Fruit fly (Drosophila melanogaster) whole organism, prepupa: ENCODE data around the gene TP53INP.

Experiments
- Blimp-1 ChIP-seq: fragments of 200-800 bp; sonication (Bioruptor generic); optimal IDR thresholded peaks from 3 replicates; lab custom pipeline; 2017; ENCODE audit warnings: missing biosample characterization, missing genetic modification characterization, mild to moderate bottlenecking, moderate library complexity, missing genetic modification reagents
- CG11294 ChIP-seq: fragments of 200-800 bp; sonication (Bioruptor generic); IDR thresholded peaks from 2 replicates; pipeline ENCODE4 v1.3.6; 2022; ENCODE audit warnings: missing biosample characterization, missing genetic modification characterization
- CG15336 ChIP-seq: fragments of 200-800 bp; sonication (Bioruptor generic); IDR thresholded peaks from 2 replicates; pipeline ENCODE4 v1.3.6; 2022; ENCODE audit warnings: missing biosample characterization, missing genetic modification characterization
- CG1621 ChIP-seq: fragments of 200-800 bp; sonication (Bioruptor generic); optimal IDR thresholded peaks from 3 replicates; lab custom pipeline; 2018; ENCODE audit warnings: missing biosample characterization, mild to moderate bottlenecking, missing genetic modification characterization
- CG16779 ChIP-seq: fragments of 200-800 bp; sonication (Bioruptor generic); optimal IDR thresholded peaks from 3 replicates; lab custom pipeline; 2017; ENCODE audit warnings: missing biosample characterization, mild to moderate bottlenecking, missing genetic modification characterization
- CG32006 ChIP-seq: fragments of 200-800 bp; sonication (Bioruptor generic); optimal IDR thresholded peaks from 3 replicates; lab custom pipeline; 2017; ENCODE audit warnings: missing biosample characterization, mild to moderate bottlenecking, missing genetic modification characterization
- CG34406 ChIP-seq: fragments of 200-800 bp; sonication (Bioruptor generic); optimal IDR thresholded peaks from 3 replicates; lab custom pipeline; 2016; ENCODE audit warnings: missing biosample characterization, missing genetic modification characterization
- CG4318 ChIP-seq: fragments of 200-800 bp; sonication (Bioruptor generic); optimal IDR thresholded peaks from 3 replicates; lab custom pipeline; 2017; ENCODE audit warnings: missing biosample characterization, mild to moderate bottlenecking, missing genetic modification characterization
- CG6163 ChIP-seq: fragments of 200-800 bp; sonication (Bioruptor generic); IDR thresholded peaks from 3 replicates; pipeline ENCODE4 v1.3.6; 2022; ENCODE audit warnings: missing biosample characterization, missing genetic modification characterization
- CG6276 ChIP-seq: fragments of 200-800 bp; sonication (Bioruptor generic); optimal IDR thresholded peaks from 2 replicates; lab custom pipeline; 2017; ENCODE audit warnings: missing biosample characterization, mild to moderate bottlenecking, missing genetic modification characterization
- CG6792 ChIP-seq: fragments of 200-800 bp; sonication (Bioruptor generic); optimal IDR thresholded peaks from 3 replicates; lab custom pipeline; 2016; ENCODE audit warnings: missing biosample characterization, missing genetic modification characterization
- CG6808 ChIP-seq: fragments of 200-800 bp; sonication (Bioruptor generic); optimal IDR thresholded peaks from 3 replicates; lab custom pipeline; 2017; ENCODE audit warnings: missing biosample characterization, missing genetic modification characterization, mild to moderate bottlenecking, moderate library complexity, missing genetic modification reagents
- CG8119 ChIP-seq: fragments of 200-800 bp; sonication (Bioruptor generic); IDR thresholded peaks from 3 replicates; pipeline ENCODE4 v1.3.6; 2022; ENCODE audit warnings: missing biosample characterization, missing genetic modification characterization
- CG8319 ChIP-seq: fragments of 200-800 bp; sonication (Bioruptor generic); optimal IDR thresholded peaks from 3 replicates; lab custom pipeline; 2016; ENCODE audit warnings: missing biosample characterization, missing genetic modification characterization
- CG8632 ChIP-seq: fragments of 200-800 bp; sonication (Bioruptor generic); optimal IDR thresholded peaks from 3 replicates; lab custom pipeline; 2016; ENCODE audit warnings: missing biosample characterization, missing genetic modification characterization
- Eip75B ChIP-seq: fragments of 200-800 bp; sonication (Bioruptor generic); optimal IDR thresholded peaks from 3 replicates; lab custom pipeline; 2016; ENCODE audit warnings: missing biosample characterization, missing genetic modification characterization
- Eip78C ChIP-seq: fragments of 200-800 bp; sonication (Bioruptor generic); peaks from one replicate; lab custom pipeline; 2016; ENCODE audit warnings: missing biosample characterization, missing genetic modification characterization
- Ets21C ChIP-seq: fragments of 200-800 bp; sonication (Bioruptor generic); optimal IDR thresholded peaks from 3 replicates; lab custom pipeline; 2016; ENCODE audit warnings: missing biosample characterization, missing genetic modification characterization
- Gug ChIP-seq: fragments of 200-800 bp; sonication (Bioruptor generic); IDR thresholded peaks from 2 replicates; pipeline ENCODE4 v1.3.6; 2022; ENCODE audit warnings: missing biosample characterization, missing genetic modification characterization
- Hr38 ChIP-seq: sonication (Bioruptor generic); optimal IDR thresholded peaks from 2 replicates; lab custom pipeline; 2016; ENCODE audit warnings: missing biosample characterization, missing genetic modification characterization
- Hr39 ChIP-seq: fragments of 200-800 bp; sonication (Bioruptor generic); optimal IDR thresholded peaks from 2 replicates; lab custom pipeline; 2016; ENCODE audit warnings: missing biosample characterization, missing genetic modification characterization
- Hr4 ChIP-seq: fragments of 200-800 bp; sonication (Bioruptor generic); optimal IDR thresholded peaks from 3 replicates; lab custom pipeline; 2016; ENCODE audit warnings: missing biosample characterization, missing genetic modification characterization
- Lpt ChIP-seq: fragments of 200-800 bp; sonication (Bioruptor generic); optimal IDR thresholded peaks from 3 replicates; lab custom pipeline; 2016; ENCODE audit warnings: missing biosample characterization, missing genetic modification characterization
- Met ChIP-seq: fragments of 200-800 bp; sonication (Bioruptor generic); optimal IDR thresholded peaks from 3 replicates; lab custom pipeline; 2016; ENCODE audit warnings: missing biosample characterization, missing genetic modification characterization
- OdsH ChIP-seq: fragments of 200-800 bp; sonication (Bioruptor generic); optimal IDR thresholded peaks from 3 replicates; lab custom pipeline; 2016; ENCODE audit warnings: missing biosample characterization, missing genetic modification characterization
- Smox ChIP-seq: fragments of 200-800 bp; sonication (Bioruptor generic); optimal IDR thresholded peaks from 3 replicates; lab custom pipeline; 2016; ENCODE audit warnings: missing biosample characterization, missing genetic modification characterization
- Sox102F ChIP-seq: fragments of 200-800 bp; sonication (Bioruptor generic); optimal IDR thresholded peaks from 2 replicates; lab custom pipeline; 2016; ENCODE audit warnings: missing biosample characterization, mild to moderate bottlenecking, missing genetic modification characterization
- Sox14 ChIP-seq: fragments of 200-800 bp; sonication (Bioruptor generic); optimal IDR thresholded peaks from 3 replicates; lab custom pipeline; 2016; ENCODE audit warnings: missing biosample characterization, missing genetic modification characterization
- acj6 ChIP-seq: fragments of 200-800 bp; sonication (Bioruptor generic); optimal IDR thresholded peaks from 3 replicates; lab custom pipeline; 2016; ENCODE audit warnings: missing biosample characterization, missing genetic modification characterization
- eg ChIP-seq: fragments of 200-800 bp; sonication (Bioruptor generic); IDR thresholded peaks from 3 replicates; pipeline ENCODE4 v1.3.6; 2022; ENCODE audit warnings: missing biosample characterization, missing genetic modification characterization
- esn ChIP-seq: fragments of 200-800 bp; sonication (Bioruptor generic); optimal IDR thresholded peaks from 2 replicates; lab custom pipeline; 2016; ENCODE audit warnings: missing biosample characterization, mild to moderate bottlenecking, missing genetic modification characterization, moderate library complexity
- net ChIP-seq: fragments of 200-800 bp; sonication (Bioruptor generic); optimal IDR thresholded peaks from 3 replicates; lab custom pipeline; 2016; ENCODE audit warnings: missing biosample characterization, missing genetic modification characterization
- ss ChIP-seq, 2 experiments: fragments of 200-800 bp; sonication (Bioruptor generic); optimal IDR thresholded peaks; 2 replicates in 1 of 2; 3 replicates in 1 of 2; lab custom pipeline; 2017 to 2018; ENCODE audit warnings: mild to moderate bottlenecking in 2 of 2, missing biosample characterization in 2 of 2, missing genetic modification characterization in 2 of 2, moderate library complexity in 1 of 2
- svp ChIP-seq: fragments of 200-800 bp; sonication (Bioruptor generic); peaks from one replicate; lab custom pipeline; 2016; ENCODE audit warnings: missing biosample characterization, missing genetic modification characterization
- topi ChIP-seq: fragments of 200-800 bp; sonication (Bioruptor generic); optimal IDR thresholded peaks from 3 replicates; lab custom pipeline; 2016; ENCODE audit warnings: missing biosample characterization, missing genetic modification characterization
- vri ChIP-seq: fragments of 200-800 bp; sonication (Bioruptor generic); optimal IDR thresholded peaks from 3 replicates; lab custom pipeline; 2016; ENCODE audit warnings: missing biosample characterization, mild to moderate bottlenecking, missing genetic modification characterization

The TP53INP gene

dm6 chr3L:4411025-4411873 lies 4.5 kb downstream of the TP53INP start:
- TF ChIP-seq CG16779 (no peak), CG8632 (GFP tag; lab: Kevin White, UChicago) (no peak), Sox102F (GFP tag; lab: Kevin White, UChicago) (peak; percentile 48), Smox (GFP tag; lab: Kevin White, UChicago) (peak; percentile 19), acj6 (GFP tag; lab: Kevin White, UChicago) (peak; percentile 19), CG6792 (GFP tag; lab: Kevin White, UChicago) (peak; percentile 6), CG32006 (GFP tag; lab: Kevin White, UChicago) (peak; percentile 33), CG6808 (GFP tag; lab: Kevin White, UChicago) (no peak), Eip78C (GFP tag; lab: Kevin White, UChicago) (peak; percentile 67), Met (GFP tag; lab: Kevin White, UChicago) (peak; percentile 24), esn (GFP tag; lab: Kevin White, UChicago) (peak; percentile 30), topi (GFP tag; lab: Kevin White, UChicago) (peak; percentile 23), CG6276 (GFP tag; lab: Kevin White, UChicago) (no peak), Hr4 (GFP tag; lab: Kevin White, UChicago) (peak; percentile 21), vri (GFP tag; lab: Kevin White, UChicago) (peak; percentile 69), CG8319 (GFP tag; lab: Kevin White, UChicago) (no peak), svp (GFP tag; lab: Kevin White, UChicago) (peak; percentile 73), OdsH (GFP tag; lab: Kevin White, UChicago) (no peak), Hr39 (GFP tag; lab: Kevin White, UChicago) (peak; percentile 24)

DNA sequence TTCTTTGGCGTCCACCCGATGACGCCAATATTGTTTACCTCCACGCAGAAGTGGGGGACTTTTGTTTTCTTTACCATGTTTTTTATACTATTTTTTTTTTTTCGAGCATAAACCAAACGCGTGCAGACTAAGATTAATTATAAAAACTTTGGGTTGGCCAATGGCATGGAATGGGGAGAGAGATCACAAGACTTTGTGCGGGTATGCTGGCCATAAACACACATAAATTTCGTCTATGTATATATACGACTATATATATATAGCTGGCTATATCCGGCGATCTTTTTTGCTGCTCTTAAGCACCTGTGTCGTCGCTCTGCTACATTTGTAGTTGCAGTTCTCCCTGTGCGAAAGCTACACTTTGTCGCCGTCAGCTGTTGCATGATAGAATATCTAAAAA lies 5.2 kb downstream of the TP53INP start:
- TF ChIP-seq ss (GFP tag; optimal IDR thresholded peaks at IDR 0.05; lab: Kevin White, UChicago), result no peak
- TF ChIP-seq Gug (GFP tag; lab: Robert Waterston, UW), result no peak
- no peak for TF ChIP-seq Blimp-1
- TF ChIP-seq Ets21C, result no peak
- TF ChIP-seq Hr38 (GFP tag; lab: Kevin White, UChicago), result no peak
- no peak for TF ChIP-seq CG4318 (GFP tag; lab: Kevin White, UChicago)
- TF ChIP-seq topi (GFP tag; lab: Kevin White, UChicago), result no peak
- TF ChIP-seq Met (GFP tag; lab: Kevin White, UChicago), result no peak
- TF ChIP-seq, all 60 proteins: peak for 0

- TF ChIP-seq Lpt (peak; percentile 24), CG1621 (tag; lab: Kevin White, UChicago) (no peak), Sox14 (GFP tag; lab: Kevin White, UChicago) (no peak), net (GFP tag; lab: Kevin White, UChicago) (peak; percentile 17), Eip78C (GFP tag; lab: Kevin White, UChicago) (no peak), Gug (GFP tag; lab: Robert Waterston, UW) (peak; percentile 51), CG15336 (GFP tag; lab: Robert Waterston, UW) (peak; percentile 53), acj6 (GFP tag; lab: Kevin White, UChicago) (no peak), eg (GFP tag; lab: Robert Waterston, UW) (peak; percentile 79), CG11294 (GFP tag; lab: Robert Waterston, UW) (peak; percentile 62), CG6163 (GFP tag; lab: Robert Waterston, UW) (peak; percentile 70; the same call in 2 of the 3 replicates), CG6276 (GFP tag; lab: Kevin White, UChicago) (peak; percentile 32), CG8632 (GFP tag; lab: Kevin White, UChicago) (no peak), CG32006 (GFP tag; lab: Kevin White, UChicago) (peak; percentile 47), Hr4 (GFP tag; lab: Kevin White, UChicago) (peak; percentile 48), CG34406 (GFP tag; lab: Kevin White, UChicago) (no peak), topi (GFP tag; lab: Kevin White, UChicago) (no peak), Eip75B (no peak), CG8119 (peak; percentile 33; the same call in 2 of the 3 replicates), OdsH (GFP tag; lab: Kevin White, UChicago) (no peak), Blimp-1 (no peak)
Measured at dm6 chr3L:4412974-4413373, 6.2 kb downstream of the TP53INP start.
